Worm (Caenorhabditis elegans): ENCODE data around the gene T09F5.10.

ce11 chrV:15230243-15230642 lies 50.4 kb downstream of the T09F5.10 start, which contains the start of gene srw-15:
- TF ChIP-seq ama-1 (optimal IDR thresholded peaks at IDR 0.05) (no peak), egl-13 (tag; optimal IDR thresholded peaks at IDR 0.05) (no peak), lin-15B (tag; optimal IDR thresholded peaks at IDR 0.05) (no peak), sup-37 (GFP tag; optimal IDR thresholded peaks at IDR 0.05) (no peak), isw-1 (GFP tag; IDR thresholded peaks at IDR 0.05) (no peak), ces-1 (GFP tag; optimal IDR thresholded peaks at IDR 0.05) (no peak), nhr-90 (tag; optimal IDR thresholded peaks at IDR 0.05; ENCODE audit: poor library complexity) (no peak), nhr-12 (tag; optimal IDR thresholded peaks at IDR 0.05) (no peak), unc-130 (tag; optimal IDR thresholded peaks at IDR 0.05) (no peak), ztf-4 (tag; optimal IDR thresholded peaks at IDR 0.05) (no peak), elt-2 (tag; optimal IDR thresholded peaks at IDR 0.05) (no peak), unc-62 (GFP tag; optimal IDR thresholded peaks at IDR 0.05) (no peak), nhr-77 (tag; optimal IDR thresholded peaks at IDR 0.05) (no peak)
